Worm (Caenorhabditis elegans): ENCODE results near the gene oac-11.

ce11 chrII:3808643-3809042 is 52.1 kb downstream of the oac-11 start:
- no peak for TF ChIP-seq pha-4 (tag; optimal IDR thresholded peaks at IDR 0.05)
- no peak for TF ChIP-seq Y53F4B.3 (GFP tag; IDR thresholded peaks at IDR 0.05)
- TF ChIP-seq zim-3 (tag; optimal IDR thresholded peaks at IDR 0.05) = no peak
- no peak for TF ChIP-seq somi-1 (GFP tag; optimal IDR thresholded peaks at IDR 0.05)
- no peak for TF ChIP-seq ets-4 (GFP tag; optimal IDR thresholded peaks at IDR 0.05)
- no peak for TF ChIP-seq lin-40 (tag; optimal IDR thresholded peaks at IDR 0.05)
- TF ChIP-seq snpc-4 (GFP tag; optimal IDR thresholded peaks at IDR 0.05) = no peak
- TF ChIP-seq snpc-4 (tag; optimal IDR thresholded peaks at IDR 0.05) = no peak
- TF ChIP-seq nhr-27 (tag; optimal IDR thresholded peaks at IDR 0.05) = no peak
- TF ChIP-seq ztf-25 (GFP tag; IDR thresholded peaks at IDR 0.05) = no peak
- TF ChIP-seq nhr-90 (tag; optimal IDR thresholded peaks at IDR 0.05) = no peak
- no peak for TF ChIP-seq dpl-1 (GFP tag; optimal IDR thresholded peaks at IDR 0.05)
- TF ChIP-seq C06A6.2 (GFP tag; conservative IDR thresholded peaks at IDR 0.05) = no peak
